Worm (Caenorhabditis elegans) whole organism, L3 larva: ENCODE measurements around the gene R12B2.13.

Experiments used
- R02D3.7 ChIP-seq: fragments of 150-350 bp; optimal IDR thresholded peaks from 2 replicates; lab custom pipeline; 2014; ENCODE audit warnings: missing biosample characterization, missing genetic modification characterization
- ceh-16 ChIP-seq: sonication (generic microtip); optimal IDR thresholded peaks from 2 replicates; lab custom pipeline; 2017; ENCODE audit warnings: missing biosample characterization, missing genetic modification characterization
- ceh-28 ChIP-seq: fragments of 150-350 bp; optimal IDR thresholded peaks from 2 replicates; lab custom pipeline; 2014; ENCODE audit warnings: missing biosample characterization, missing genetic modification reagents, missing genetic modification characterization
- daf-12 ChIP-seq: fragments of 150-350 bp; optimal IDR thresholded peaks from 2 replicates; lab custom pipeline; 2014; ENCODE audit warnings: missing biosample characterization, missing genetic modification reagents, missing genetic modification characterization
- egl-27 ChIP-seq: sonication (generic microtip); optimal IDR thresholded peaks from 4 replicates; lab custom pipeline; 2017; ENCODE audit warnings: missing biosample characterization, missing genetic modification reagents, missing genetic modification characterization
- egl-5 ChIP-seq: fragments of 150-350 bp; optimal IDR thresholded peaks from 2 replicates; lab custom pipeline; 2017; ENCODE audit warnings: missing biosample characterization, missing genetic modification reagents, missing genetic modification characterization, inconsistent platforms
- elt-1 ChIP-seq: fragments of 150-350 bp; optimal IDR thresholded peaks from 2 replicates; lab custom pipeline; 2014; ENCODE audit warnings: missing biosample characterization, missing genetic modification characterization
- elt-3 ChIP-seq, 3 experiments: fragments of 150-350 bp in 1 of 3; sonication (generic microtip) in 2 of 3; optimal IDR thresholded peaks; 2 replicates in 2 of 3; 4 replicates in 1 of 3; lab custom pipeline; 2014 to 2017; ENCODE audit warnings: missing biosample characterization in 3 of 3, missing genetic modification characterization in 3 of 3
- eor-1 ChIP-seq, 2 experiments: fragments of 150-350 bp; optimal IDR thresholded peaks; 2 replicates each; lab custom pipeline; 2014 to 2018; ENCODE audit warnings: missing biosample characterization in 2 of 2, missing genetic modification characterization in 2 of 2
- fkh-10 ChIP-seq: sonication (generic microtip); optimal IDR thresholded peaks from 2 replicates; lab custom pipeline; 2017; ENCODE audit warnings: missing biosample characterization, missing genetic modification reagents, missing genetic modification characterization
- fkh-2 ChIP-seq: fragments of 150-350 bp; optimal IDR thresholded peaks from 2 replicates; lab custom pipeline; 2014; ENCODE audit warnings: missing biosample characterization, missing genetic modification reagents, missing genetic modification characterization
- hmg-11 ChIP-seq: sonication (generic microtip); optimal IDR thresholded peaks from 2 replicates; lab custom pipeline; 2016; ENCODE audit warnings: missing genetic modification characterization, missing compliant biosample characterization
- jun-1 ChIP-seq: fragments of 150-350 bp; optimal IDR thresholded peaks from 2 replicates; lab custom pipeline; 2014; ENCODE audit warnings: missing biosample characterization, missing genetic modification reagents, missing genetic modification characterization
- lin-15B ChIP-seq: fragments of 150-350 bp; optimal IDR thresholded peaks from 2 replicates; lab custom pipeline; 2014; ENCODE audit warnings: missing biosample characterization, missing genetic modification characterization
- lin-39 ChIP-seq: fragments of 150-350 bp; optimal IDR thresholded peaks from 2 replicates; lab custom pipeline; 2018; ENCODE audit warnings: missing biosample characterization, missing genetic modification reagents, missing genetic modification characterization
- lsy-12 ChIP-seq: sonication (generic microtip); optimal IDR thresholded peaks from 2 replicates; lab custom pipeline; 2016; ENCODE audit warnings: mild to moderate bottlenecking, missing genetic modification characterization, missing compliant biosample characterization
- mdl-1 ChIP-seq: fragments of 150-350 bp; optimal IDR thresholded peaks from 2 replicates; lab custom pipeline; 2014; ENCODE audit warnings: missing biosample characterization, missing genetic modification characterization
- mml-1 ChIP-seq: fragments of 150-350 bp; sonication (generic microtip); optimal IDR thresholded peaks from 3 replicates; lab custom pipeline; 2014; ENCODE audit warnings: missing biosample characterization, missing genetic modification characterization
- nfya-1 ChIP-seq: sonication (generic microtip); optimal IDR thresholded peaks from 2 replicates; lab custom pipeline; 2017; ENCODE audit warnings: missing genetic modification characterization, mild to moderate bottlenecking, missing compliant biosample characterization, antibody characterized with exemption, moderate library complexity; ENCODE audit not compliant: insufficient read depth
- nhr-11 ChIP-seq: fragments of 150-350 bp; optimal IDR thresholded peaks from 2 replicates; lab custom pipeline; 2014; ENCODE audit warnings: missing biosample characterization, missing genetic modification characterization
- nhr-12 ChIP-seq: fragments of 150-350 bp; optimal IDR thresholded peaks from 2 replicates; lab custom pipeline; 2014; ENCODE audit warnings: missing biosample characterization, missing genetic modification characterization
- nhr-23 ChIP-seq: fragments of 150-350 bp; optimal IDR thresholded peaks from 2 replicates; lab custom pipeline; 2014; ENCODE audit warnings: missing biosample characterization, missing genetic modification reagents, missing genetic modification characterization
- nhr-237 ChIP-seq: fragments of 150-350 bp; optimal IDR thresholded peaks from 2 replicates; lab custom pipeline; 2014; ENCODE audit warnings: missing biosample characterization, missing genetic modification characterization
- nhr-25 ChIP-seq: sonication (generic microtip); optimal IDR thresholded peaks from 2 replicates; lab custom pipeline; 2017; ENCODE audit warnings: missing biosample characterization, missing genetic modification characterization
- nhr-43 ChIP-seq: sonication (generic microtip); optimal IDR thresholded peaks from 2 replicates; lab custom pipeline; 2016; ENCODE audit warnings: mild to moderate bottlenecking, missing genetic modification characterization, missing compliant biosample characterization; ENCODE audit not compliant: poor library complexity, severe bottlenecking
- nhr-67 ChIP-seq: fragments of 150-350 bp; optimal IDR thresholded peaks from 2 replicates; lab custom pipeline; 2014; ENCODE audit warnings: missing biosample characterization, missing genetic modification characterization
- nhr-76 ChIP-seq: fragments of 150-350 bp; sonication (generic microtip); optimal IDR thresholded peaks from 5 replicates; lab custom pipeline; 2014; ENCODE audit warnings: missing biosample characterization, missing genetic modification characterization
- nhr-77 ChIP-seq: fragments of 150-350 bp; optimal IDR thresholded peaks from 2 replicates; lab custom pipeline; 2014; ENCODE audit warnings: missing biosample characterization, missing genetic modification characterization
- pha-4 ChIP-seq: fragments of 150-350 bp; optimal IDR thresholded peaks from 2 replicates; lab custom pipeline; 2014; ENCODE audit warnings: missing biosample characterization, missing genetic modification reagents, missing genetic modification characterization
- pqm-1 ChIP-seq: fragments of 150-350 bp; optimal IDR thresholded peaks from 2 replicates; lab custom pipeline; 2017; ENCODE audit warnings: missing biosample characterization, missing genetic modification characterization, inconsistent platforms
- snpc-4 ChIP-seq: fragments of 150-350 bp; optimal IDR thresholded peaks from 2 replicates; lab custom pipeline; 2014; ENCODE audit warnings: missing biosample characterization, missing genetic modification characterization
- tbx-2 ChIP-seq: sonication (generic microtip); optimal IDR thresholded peaks from 2 replicates; lab custom pipeline; 2016; ENCODE audit warnings: mild to moderate bottlenecking, missing genetic modification characterization, missing compliant biosample characterization
- unc-39 ChIP-seq: sonication (generic microtip); optimal IDR thresholded peaks from 4 replicates; lab custom pipeline; 2017; ENCODE audit warnings: missing biosample characterization, missing genetic modification characterization
- unc-62 ChIP-seq: fragments of 150-350 bp; sonication (generic microtip); optimal IDR thresholded peaks from 4 replicates; lab custom pipeline; 2014; ENCODE audit warnings: missing biosample characterization, missing genetic modification reagents, missing genetic modification characterization
- ztf-11 ChIP-seq: fragments of 150-350 bp; optimal IDR thresholded peaks from 2 replicates; lab custom pipeline; 2014; ENCODE audit warnings: missing biosample characterization, missing genetic modification characterization
- ztf-4 ChIP-seq: fragments of 150-350 bp; optimal IDR thresholded peaks from 2 replicates; lab custom pipeline; 2014; ENCODE audit warnings: missing biosample characterization, missing genetic modification characterization

R12B2.13 gene

DNA sequence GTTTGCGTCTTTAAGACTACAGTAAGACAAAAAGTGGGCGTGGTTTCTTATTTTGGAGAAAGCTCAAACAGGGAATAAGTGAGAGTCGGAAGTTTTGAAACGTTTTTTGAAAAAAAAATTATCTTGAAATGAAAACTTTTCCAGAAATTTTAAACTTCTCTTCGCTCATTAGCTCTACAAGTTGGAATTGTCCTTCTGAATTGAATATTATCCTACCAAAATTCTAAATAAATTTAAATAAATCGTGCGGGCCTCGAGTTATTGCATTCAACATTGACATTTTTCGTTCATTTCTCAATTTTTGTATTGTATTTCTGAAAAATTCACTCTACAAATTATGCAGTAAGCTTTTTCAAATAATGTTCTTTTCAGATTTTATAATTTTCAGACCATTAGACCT, 28.0 kb downstream of the R12B2.13 start, which contains the start of gene R12B2.3:
TSS of gene R12B2.3 (plus strand) at position 301 of the 400 bp plus-strand sequence.
- TF ChIP-seq nhr-67 (tag; lab: Kevin White, UChicago) (no peak), egl-5 (tag; lab: Kevin White, UChicago) (no peak), pha-4 (tag; lab: Kevin White, UChicago) (no peak), ceh-16 (tag; lab: Kevin White, UChicago) (no peak), ceh-28 (tag; lab: Kevin White, UChicago) (no peak), unc-62 (no peak), nhr-25 (tag; lab: Kevin White, UChicago) (no peak), jun-1 (tag; lab: Kevin White, UChicago) (no peak), mdl-1 (tag; lab: Kevin White, UChicago) (no peak), unc-39 (tag; lab: Kevin White, UChicago) (no peak), nhr-76 (tag; lab: Kevin White, UChicago) (no peak), ztf-11 (no peak), mml-1 (tag; lab: Kevin White, UChicago) (no peak), nhr-12 (tag; lab: Kevin White, UChicago) (no peak), snpc-4 (tag; lab: Kevin White, UChicago) (no peak), elt-1 (tag; lab: Kevin White, UChicago) (no peak), fkh-10 (GFP tag; lab: Kevin White, UChicago) (no peak), tbx-2 (tag; lab: Kevin White, UChicago) (no peak), nhr-43 (no peak), fkh-2 (tag; lab: Kevin White, UChicago) (no peak)

DNA sequence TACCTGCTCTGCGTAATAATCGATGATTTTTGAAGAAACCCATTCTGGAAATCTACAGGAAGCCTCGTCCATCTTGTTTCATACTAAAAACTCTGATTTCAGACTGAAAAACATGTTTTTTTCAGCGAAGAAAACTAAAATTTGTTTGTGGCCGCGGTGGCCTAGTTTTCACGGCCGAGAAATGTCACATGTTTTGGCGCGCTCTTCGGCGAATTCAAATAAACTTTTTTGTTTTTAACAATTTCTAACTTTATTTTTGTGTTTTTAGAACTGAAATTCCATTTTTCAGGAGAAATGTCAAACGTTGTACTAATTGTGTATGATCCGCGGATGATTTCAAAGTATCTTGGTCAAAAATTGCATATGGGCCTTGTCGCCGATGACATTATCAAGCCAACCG, 30.3 kb downstream of the R12B2.13 start, which contains the start of the genes polq-1 and him-10:
TSS of gene polq-1 (minus strand) at position 190 of the 400 bp plus-strand sequence.
TSS of gene him-10 (plus strand) at position 290 of the 400 bp plus-strand sequence.
- TF ChIP-seq nhr-25 (tag; lab: Kevin White, UChicago) (no peak), ceh-16 (tag; lab: Kevin White, UChicago) (no peak), fkh-10 (GFP tag; lab: Kevin White, UChicago) (no peak), nhr-11 (no peak), lsy-12 (no peak), egl-27 (no peak), lin-15B (peak; percentile 20), nfya-1 (tag; lab: Kevin White, UChicago) (peak; percentile 42)
- TF ChIP-seq, all 47 proteins: peak for 2

DNA sequence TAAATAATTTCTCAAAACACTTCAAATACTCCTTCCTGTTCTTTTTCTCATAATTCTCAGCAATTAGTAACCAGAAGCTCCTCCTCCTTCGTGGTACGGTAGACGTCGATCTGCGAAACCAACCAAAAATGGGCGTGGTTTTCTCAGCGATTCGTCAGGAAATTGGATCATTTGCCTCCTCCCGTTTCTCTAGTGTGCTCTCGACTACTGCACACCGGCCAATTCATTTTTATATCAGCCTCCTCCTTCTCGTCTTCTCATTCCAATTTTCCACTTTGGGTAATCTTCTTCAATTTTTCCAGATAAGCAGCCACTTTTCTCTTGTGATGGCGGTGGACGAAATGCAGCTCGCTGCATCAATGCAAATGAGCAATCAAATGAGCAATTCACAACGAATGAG, 34.5 kb downstream of the R12B2.13 start, which contains the start of gene ceh-10:
TSS of gene ceh-10 (plus strand) at position 301 of the 400 bp plus-strand sequence.
- no peak for TF ChIP-seq fkh-2 (tag; lab: Kevin White, UChicago)
- TF ChIP-seq hmg-11 (tag; lab: Kevin White, UChicago), result no peak
- no peak for TF ChIP-seq ztf-4 (tag; lab: Kevin White, UChicago)
- TF ChIP-seq unc-62, result no peak
- no peak for TF ChIP-seq fkh-10 (GFP tag; lab: Kevin White, UChicago)
- no peak for TF ChIP-seq nhr-43
- no peak for TF ChIP-seq nhr-12 (tag; lab: Kevin White, UChicago)
- no peak for TF ChIP-seq pha-4 (tag; lab: Kevin White, UChicago)
- no peak for TF ChIP-seq nhr-67 (tag; lab: Kevin White, UChicago)
- TF ChIP-seq elt-3 (tag; optimal IDR thresholded peaks at IDR 0.05; lab: Kevin White, UChicago), result no peak
- TF ChIP-seq ztf-11, result no peak
- no peak for TF ChIP-seq egl-5 (tag; lab: Kevin White, UChicago)
- no peak for TF ChIP-seq nhr-77 (tag; lab: Kevin White, UChicago)
- no peak for TF ChIP-seq eor-1 (tag; optimal IDR thresholded peaks at IDR 0.05; lab: Kevin White, UChicago)
- TF ChIP-seq tbx-2 (tag; lab: Kevin White, UChicago), result no peak
- no peak for TF ChIP-seq pqm-1 (tag; lab: Kevin White, UChicago)

DNA sequence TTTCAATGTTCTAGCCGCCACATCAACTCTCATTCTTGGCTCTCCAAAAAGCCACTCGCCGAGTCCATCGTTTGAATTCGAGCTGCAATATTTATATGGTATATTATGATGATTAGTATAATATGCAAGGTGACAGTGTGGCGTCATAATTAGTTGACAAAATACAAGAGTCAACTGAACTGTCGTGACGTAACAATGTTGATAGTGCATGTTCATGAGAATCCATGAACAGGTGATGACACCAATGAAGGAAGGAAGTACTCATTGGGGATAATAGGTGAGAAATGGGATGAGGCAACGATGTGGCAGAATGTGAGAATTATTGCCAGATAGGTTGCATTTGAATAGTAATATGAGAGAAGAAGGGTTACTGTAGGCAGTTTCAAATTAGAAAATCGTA, 38.3 kb downstream of the R12B2.13 start:
- no peak for TF ChIP-seq nhr-76 (tag; lab: Kevin White, UChicago)
- no peak for TF ChIP-seq unc-62
- TF ChIP-seq nhr-11, result no peak
- TF ChIP-seq nhr-25 (tag; lab: Kevin White, UChicago), result no peak
- no peak for TF ChIP-seq nhr-23 (tag; lab: Kevin White, UChicago)

DNA sequence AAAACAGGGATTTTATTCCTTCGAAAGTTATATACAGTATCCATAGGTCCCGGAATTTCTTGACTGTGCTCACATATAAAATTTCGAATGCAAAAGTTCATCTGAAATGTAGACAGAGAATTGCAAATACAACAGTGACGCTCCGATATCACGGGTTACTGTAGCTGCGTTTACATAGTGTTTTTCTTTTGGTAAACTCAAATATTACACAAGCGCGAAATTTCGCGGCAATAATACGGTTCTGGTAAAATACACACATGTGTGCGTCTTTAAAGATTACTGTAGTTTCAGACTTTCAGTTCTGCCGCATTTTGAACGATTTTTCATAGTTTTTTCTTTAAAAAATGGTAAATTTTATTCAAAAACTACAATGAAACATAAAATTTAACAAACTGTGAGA, 42.7 kb downstream of the R12B2.13 start, which contains the start of gene rev-3:
TSS of gene rev-3 (minus strand) at position 101 of the 400 bp plus-strand sequence.
- TF ChIP-seq egl-5 (tag; lab: Kevin White, UChicago), result no peak
- TF ChIP-seq tbx-2 (tag; lab: Kevin White, UChicago), result no peak
- no peak for TF ChIP-seq nhr-77 (tag; lab: Kevin White, UChicago)
- TF ChIP-seq nhr-67 (tag; lab: Kevin White, UChicago), result no peak
- no peak for TF ChIP-seq daf-12 (tag; lab: Kevin White, UChicago)
- no peak for TF ChIP-seq elt-1 (tag; lab: Kevin White, UChicago)
- no peak for TF ChIP-seq nhr-23 (tag; lab: Kevin White, UChicago)
- TF ChIP-seq lin-15B, result no peak
- TF ChIP-seq lin-39, result no peak
- no peak for TF ChIP-seq R02D3.7 (tag; lab: Kevin White, UChicago)
- no peak for TF ChIP-seq fkh-10 (GFP tag; lab: Kevin White, UChicago)
- TF ChIP-seq fkh-2 (tag; lab: Kevin White, UChicago), result no peak
- no peak for TF ChIP-seq nhr-237
- TF ChIP-seq lsy-12, result no peak
